Fruit fly (Drosophila melanogaster) whole organism: ENCODE measurements around the gene mtd.

Experiments
- CG8478 ChIP-seq: fragments of >200 bp; optimal IDR thresholded peaks from 2 replicates; lab custom pipeline; 2018; ENCODE audit warnings: inconsistent platforms
- EcR ChIP-seq, 2 experiments: fragments of >200 bp; optimal IDR thresholded peaks; 2 replicates each; lab custom pipeline; 2017; ENCODE audit warnings: missing biosample characterization in 2 of 2, missing genetic modification characterization in 2 of 2, missing genetic modification reagents in 2 of 2
- pan ChIP-seq: fragments of >200 bp; optimal IDR thresholded peaks from 2 replicates; lab custom pipeline; 2017
- usp ChIP-seq: fragments of >200 bp; optimal IDR thresholded peaks from 2 replicates; lab custom pipeline; 2017; ENCODE audit warnings: missing biosample characterization, missing genetic modification characterization, mixed read lengths

- TF ChIP-seq usp (GFP tag; lab: Kevin White, UChicago) (no peak), EcR (GFP tag; optimal IDR thresholded peaks at IDR 0.05; lab: Kevin White, UChicago) (no peak), CG8478 (lab: Kevin White, UChicago) (no peak), pan (lab: Kevin White, UChicago) (no peak)
Observed at dm6 chr3R:5226025-5226424, 124.2 kb downstream of the mtd start, which contains the start of gene Vps37B.
